Fruit fly (Drosophila melanogaster) Kc167 (cell line): Measurements from ENCODE around the gene CG6592.

Experiments used
- Myc ChIP-seq: fragments of >200 bp; optimal IDR thresholded peaks from 2 replicates; lab custom pipeline; 2017; ENCODE audit warnings: missing external identifiers
- Sin3A ChIP-seq: fragments of >200 bp; optimal IDR thresholded peaks from 2 replicates; lab custom pipeline; 2018; ENCODE audit warnings: missing external identifiers
- h ChIP-seq: fragments of >200 bp; optimal IDR thresholded peaks from 3 replicates; lab custom pipeline; 2018; ENCODE audit warnings: missing external identifiers
- insv ChIP-seq: fragments of >200 bp; optimal IDR thresholded peaks from 3 replicates; lab custom pipeline; 2018; ENCODE audit warnings: missing external identifiers
- psq ChIP-seq: fragments of >200 bp; optimal IDR thresholded peaks from 2 replicates; lab custom pipeline; 2017; ENCODE audit warnings: missing external identifiers
- ttk ChIP-seq: sonication (Bioruptor generic); optimal IDR thresholded peaks from 2 replicates; lab custom pipeline; 2017; ENCODE audit warnings: missing external identifiers

DNA sequence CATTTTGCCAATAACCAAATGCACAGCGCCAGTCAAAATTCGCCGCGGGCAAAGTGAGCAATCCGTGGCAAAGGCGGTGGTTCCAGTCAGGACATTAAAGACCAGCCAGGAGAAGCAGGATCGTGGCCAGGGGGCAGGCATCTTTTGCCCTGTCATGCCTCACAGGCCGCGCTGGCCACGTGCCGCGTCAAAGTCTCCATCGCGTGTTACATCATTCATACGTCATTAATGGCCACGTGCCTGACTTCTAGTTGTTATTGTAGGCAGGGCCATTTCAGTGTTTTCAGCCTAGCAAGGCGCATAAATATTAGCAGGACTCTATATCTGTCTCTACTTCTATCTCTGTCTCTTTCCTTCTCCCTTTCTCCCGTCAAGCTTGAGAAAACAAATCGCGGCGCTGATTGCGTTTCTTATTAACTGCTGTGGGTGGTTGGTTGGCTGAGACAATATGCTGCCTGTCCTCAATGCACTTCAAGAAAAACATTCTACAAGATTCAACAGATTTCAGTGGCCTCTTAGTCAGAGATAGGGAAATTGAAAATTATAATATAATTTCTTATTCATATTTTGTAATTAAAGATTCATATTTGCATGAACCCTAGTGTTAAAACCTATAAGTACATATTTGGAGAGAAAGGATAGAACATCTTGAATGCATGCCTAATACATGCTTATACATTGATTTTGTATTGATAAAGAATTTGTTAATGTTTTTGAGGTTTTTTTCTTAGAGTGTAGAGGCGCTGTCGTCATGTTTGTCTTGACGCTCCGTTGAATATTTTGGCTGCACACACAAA is 49.0 kb downstream of the CG6592 start:
- TF ChIP-seq h (lab: Kevin White, UChicago) (no peak), psq (lab: Kevin White, UChicago) (no peak), Myc (lab: Kevin White, UChicago) (no peak), insv (no peak), ttk (lab: Kevin White, UChicago) (no peak), Sin3A (lab: Kevin White, UChicago) (no peak)
